Worm (Caenorhabditis elegans) whole organism, L4 larva: ENCODE data around the gene gcy-32.

Experiments used
- D1046.2 ChIP-seq: fragments of 200-800 bp; sonication (Bioruptor generic); IDR thresholded peaks from 2 replicates; pipeline ENCODE4 v1.3.6; 2022; ENCODE audit warnings: missing genetic modification characterization, missing compliant biosample characterization
- R02D3.7 ChIP-seq: fragments of 150-350 bp; sonication (generic microtip); optimal IDR thresholded peaks from 3 replicates; lab custom pipeline; 2014; ENCODE audit warnings: missing biosample characterization, missing genetic modification characterization
- Y105C5A.15 ChIP-seq: fragments of 200-800 bp; sonication (Bioruptor generic); IDR thresholded peaks from 2 replicates; pipeline ENCODE4 v1.3.6; 2022; ENCODE audit warnings: missing genetic modification characterization, missing compliant biosample characterization
- Y48G9A.11 ChIP-seq: fragments of 200-800 bp; sonication (Bioruptor generic); IDR thresholded peaks from 2 replicates; pipeline ENCODE4 v1.3.6; 2022; ENCODE audit warnings: missing genetic modification reagents, missing genetic modification characterization, missing compliant biosample characterization
- ZK546.5 ChIP-seq, 2 experiments: sonication (generic microtip); optimal IDR thresholded peaks; 2 replicates each; lab custom pipeline; 2017; ENCODE audit warnings: missing biosample characterization in 2 of 2, missing genetic modification characterization in 2 of 2
- aha-1 ChIP-seq: fragments of 150-350 bp; peaks from one replicate; lab custom pipeline; 2014; ENCODE audit warnings: missing biosample characterization, missing genetic modification characterization
- ceh-28 ChIP-seq: fragments of 150-350 bp; optimal IDR thresholded peaks from 2 replicates; lab custom pipeline; 2014; ENCODE audit warnings: missing biosample characterization, missing genetic modification reagents, missing genetic modification characterization
- ceh-32 ChIP-seq: sonication (generic microtip); optimal IDR thresholded peaks from 2 replicates; lab custom pipeline; 2016; ENCODE audit warnings: mild to moderate bottlenecking, missing genetic modification characterization, missing compliant biosample characterization; ENCODE audit not compliant: poor library complexity
- ceh-82 ChIP-seq: sonication (generic microtip); optimal IDR thresholded peaks from 2 replicates; lab custom pipeline; 2017; ENCODE audit warnings: missing biosample characterization, missing genetic modification characterization
- daf-16 ChIP-seq, 3 experiments: sonication (generic microtip); optimal IDR thresholded peaks; 2 replicates each; lab custom pipeline; 2016 to 2017; ENCODE audit warnings: missing genetic modification characterization in 3 of 3, missing genetic modification reagents in 3 of 3, mild to moderate bottlenecking in 2 of 3, missing compliant biosample characterization in 2 of 3, missing biosample characterization in 1 of 3, moderate library complexity in 1 of 3
- dmd-9 ChIP-seq: fragments of 200-800 bp; sonication (Bioruptor generic); IDR thresholded peaks from 2 replicates; pipeline ENCODE4 v1.3.6; 2022; ENCODE audit warnings: missing genetic modification reagents, missing genetic modification characterization, missing compliant biosample characterization
- duxl-1 ChIP-seq: sonication (generic microtip); optimal IDR thresholded peaks from 2 replicates; lab custom pipeline; 2016; ENCODE audit warnings: mild to moderate bottlenecking, missing genetic modification characterization, moderate library complexity, missing compliant biosample characterization; ENCODE audit not compliant: poor library complexity
- dve-1 ChIP-seq: sonication (generic microtip); optimal IDR thresholded peaks from 2 replicates; lab custom pipeline; 2017; ENCODE audit warnings: antibody characterized with exemption, mild to moderate bottlenecking, missing genetic modification characterization, missing compliant biosample characterization; ENCODE audit not compliant: insufficient read depth
- hif-1 ChIP-seq, 2 experiments: sonication (generic microtip); optimal IDR thresholded peaks; 2 replicates each; lab custom pipeline; 2016 to 2017; ENCODE audit warnings: missing compliant biosample characterization in 2 of 2, missing genetic modification characterization in 2 of 2, missing genetic modification reagents in 2 of 2, missing genotype in 2 of 2, mild to moderate bottlenecking in 1 of 2
- hlh-11 ChIP-seq: fragments of 200-800 bp; sonication (Bioruptor generic); optimal IDR thresholded peaks from 2 replicates; lab custom pipeline; 2018; ENCODE audit warnings: mild to moderate bottlenecking, missing genetic modification characterization, missing compliant biosample characterization
- hmg-1.1 ChIP-seq: fragments of 200-800 bp; sonication (Bioruptor generic); IDR thresholded peaks from 2 replicates; pipeline ENCODE4 v1.3.6; 2022; ENCODE audit warnings: missing genetic modification reagents, missing genetic modification characterization, missing compliant biosample characterization
- lir-3 ChIP-seq: sonication (generic microtip); optimal IDR thresholded peaks from 2 replicates; lab custom pipeline; 2016; ENCODE audit warnings: mild to moderate bottlenecking, missing genetic modification characterization, missing compliant biosample characterization
- lsy-2 ChIP-seq, 2 experiments: fragments of 150-350 bp in 1 of 2; sonication (generic microtip) in 1 of 2; optimal IDR thresholded peaks; 2 replicates each; lab custom pipeline; 2014 to 2017; ENCODE audit warnings: missing biosample characterization in 2 of 2, missing genetic modification characterization in 2 of 2
- madf-9 ChIP-seq: fragments of 200-800 bp; sonication (Bioruptor generic); conservative IDR thresholded peaks from 2 replicates; pipeline ENCODE4 v1.3.6; 2022; ENCODE audit warnings: missing genetic modification reagents, missing genetic modification characterization, missing compliant biosample characterization
- mdt-29 ChIP-seq: fragments of 200-800 bp; sonication (Bioruptor generic); IDR thresholded peaks from 2 replicates; pipeline ENCODE4 v1.3.6; 2022; ENCODE audit warnings: missing genetic modification reagents, missing genetic modification characterization, missing compliant biosample characterization
- nhr-28 ChIP-seq: fragments of 150-350 bp; optimal IDR thresholded peaks from 2 replicates; lab custom pipeline; 2014; ENCODE audit warnings: missing biosample characterization, missing genetic modification characterization
- nhr-41 ChIP-seq: fragments of 200-800 bp; sonication (Bioruptor generic); IDR thresholded peaks from 2 replicates; pipeline ENCODE4 v1.3.6; 2022; ENCODE audit warnings: missing genetic modification reagents, missing genetic modification characterization, missing compliant biosample characterization
- nhr-42 ChIP-seq: fragments of 200-800 bp; sonication (Bioruptor generic); IDR thresholded peaks from 2 replicates; pipeline ENCODE4 v1.3.6; 2022; ENCODE audit warnings: missing genetic modification characterization, missing compliant biosample characterization
- nhr-6 ChIP-seq: fragments of 150-350 bp; optimal IDR thresholded peaks from 2 replicates; lab custom pipeline; 2014; ENCODE audit warnings: missing biosample characterization, missing genetic modification characterization
- nhr-76 ChIP-seq: fragments of 150-350 bp; optimal IDR thresholded peaks from 2 replicates; lab custom pipeline; 2014; ENCODE audit warnings: missing biosample characterization, missing genetic modification characterization
- nhr-77 ChIP-seq: fragments of 150-350 bp; optimal IDR thresholded peaks from 2 replicates; lab custom pipeline; 2014; ENCODE audit warnings: missing biosample characterization, missing genetic modification characterization
- pha-4 ChIP-seq, 2 experiments: fragments of 150-350 bp in 1 of 2; fragments of 200-800 bp in 1 of 2; sonication (Bioruptor generic) in 1 of 2; IDR thresholded peaks in 1 of 2; optimal IDR thresholded peaks in 1 of 2; 2 replicates each; pipeline versions ENCODE4 v1.3.6 to Lab custom; 2014 to 2022; ENCODE audit warnings: missing genetic modification characterization in 2 of 2, missing genetic modification reagents in 2 of 2, missing biosample characterization in 1 of 2, missing compliant biosample characterization in 1 of 2
- php-3 ChIP-seq: fragments of 200-800 bp; sonication (Bioruptor generic); IDR thresholded peaks from 2 replicates; pipeline ENCODE4 v1.3.6; 2022; ENCODE audit warnings: missing genetic modification reagents, missing genetic modification characterization, missing compliant biosample characterization
- sdz-12 ChIP-seq: fragments of 200-800 bp; sonication (Bioruptor generic); optimal IDR thresholded peaks from 2 replicates; lab custom pipeline; 2018; ENCODE audit warnings: mild to moderate bottlenecking, missing genetic modification characterization, missing compliant biosample characterization
- skn-1 ChIP-seq: fragments of 150-350 bp; optimal IDR thresholded peaks from 2 replicates; lab custom pipeline; 2014; ENCODE audit warnings: missing biosample characterization, missing genetic modification characterization
- tag-97 ChIP-seq: fragments of 200-800 bp; sonication (Bioruptor generic); IDR thresholded peaks from 2 replicates; pipeline ENCODE4 v1.3.6; 2022; ENCODE audit warnings: missing genetic modification characterization, missing compliant biosample characterization
- unc-130 ChIP-seq: sonication (generic microtip); optimal IDR thresholded peaks from 2 replicates; lab custom pipeline; 2016; ENCODE audit warnings: missing genetic modification reagents, missing genetic modification characterization, missing compliant biosample characterization
- unc-62 ChIP-seq, 3 experiments: fragments of 150-350 bp in 1 of 3; sonication (generic microtip); optimal IDR thresholded peaks in 2 of 3; peaks in 1 of 3; 1 replicate in 1 of 3; 2 replicates in 2 of 3; lab custom pipeline; 2014 to 2017; ENCODE audit warnings: missing biosample characterization in 3 of 3, missing genetic modification characterization in 3 of 3, missing genetic modification reagents in 3 of 3, missing genotype in 1 of 3
- zag-1 ChIP-seq: fragments of 150-350 bp; optimal IDR thresholded peaks from 2 replicates; lab custom pipeline; 2014; ENCODE audit warnings: missing biosample characterization, missing genetic modification characterization
- zfp-3 ChIP-seq: fragments of 200-800 bp; sonication (Bioruptor generic); conservative IDR thresholded peaks from 2 replicates; pipeline ENCODE4 v1.3.6; 2022; ENCODE audit warnings: missing genetic modification reagents, missing genetic modification characterization, missing compliant biosample characterization

The gcy-32 gene

DNA sequence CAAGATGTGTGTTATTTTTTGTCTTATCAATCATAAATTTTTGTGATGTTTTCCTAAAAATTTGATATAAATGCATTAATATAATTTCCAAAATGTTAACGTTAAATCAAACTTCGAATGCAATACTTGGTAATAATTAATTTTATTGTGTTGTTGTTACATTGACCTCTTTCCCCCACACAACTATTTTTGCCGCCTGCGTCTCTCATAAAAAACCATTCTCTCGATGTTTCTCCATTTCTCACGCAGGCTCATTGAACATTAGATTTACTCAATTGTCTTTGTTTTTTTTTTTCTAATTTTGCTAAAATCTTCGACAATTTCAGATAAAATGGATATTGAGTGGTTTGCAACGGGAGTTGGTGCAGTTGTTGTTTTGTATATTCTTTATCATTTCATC is 9.1 kb downstream of the gcy-32 start, which contains the start of gene stdh-1:
Gene stdh-1 (plus strand): TSS at position 327 of the 400 bp plus-strand sequence.
- TF ChIP-seq tag-97 (GFP tag; lab: Robert Waterston, UW) (no peak), nhr-41 (GFP tag; lab: Robert Waterston, UW) (no peak), hif-1 (tag; optimal IDR thresholded peaks at IDR 0.05; lab: Kevin White, UChicago) (peak in 1 of 2 experiments; percentile 30), unc-130 (GFP tag; lab: Kevin White, UChicago) (no peak), hlh-11 (tag; lab: Kevin White, UChicago) (peak; percentile 22), nhr-6 (tag; lab: Kevin White, UChicago) (peak; percentile 9), daf-16 (GFP tag; optimal IDR thresholded peaks at IDR 0.05; lab: Kevin White, UChicago) (no peak), daf-16 (tag; optimal IDR thresholded peaks at IDR 0.05; lab: Kevin White, UChicago) (peak; percentile 76), php-3 (peak; percentile 47; the same call in 1 of the 2 replicates), nhr-28 (peak; percentile 24), madf-9 (GFP tag; lab: Robert Waterston, UW) (no peak), aha-1 (tag; lab: Kevin White, UChicago) (peak; percentile 20), lsy-2 (tag; optimal IDR thresholded peaks at IDR 0.05; lab: Kevin White, UChicago) (no peak), dve-1 (tag; lab: Kevin White, UChicago) (peak; percentile 8)

DNA sequence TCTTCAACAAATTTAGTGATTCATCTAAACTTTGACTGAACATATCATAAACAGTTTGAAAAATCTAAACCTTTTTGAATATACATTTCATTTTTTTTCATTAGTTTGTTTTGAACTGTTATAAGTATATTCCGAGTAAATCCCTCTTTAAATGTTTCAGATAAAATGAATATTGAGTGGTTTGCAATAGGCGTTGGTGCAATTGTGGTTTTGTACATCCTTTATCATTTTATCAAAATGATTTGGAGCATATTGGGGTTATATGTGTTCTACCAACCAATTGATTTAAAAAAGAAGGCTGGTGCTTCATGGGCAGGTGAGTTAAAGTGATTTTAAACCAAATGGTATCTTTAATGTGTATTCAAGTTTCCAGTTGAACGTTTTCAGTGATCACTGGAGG is 10.8 kb downstream of the gcy-32 start, which contains the start of gene stdh-3:
Gene stdh-3 (plus strand): TSS at position 166 of the 400 bp plus-strand sequence.
- peak in 1 of 2 experiments; percentile 93 for TF ChIP-seq unc-62 (GFP tag; optimal IDR thresholded peaks at IDR 0.05 in 1 of 2; lab: Kevin White, UChicago)
- no peak for TF ChIP-seq unc-62 (tag; optimal IDR thresholded peaks at IDR 0.05; lab: Kevin White, UChicago)
- no peak for TF ChIP-seq zag-1 (tag; lab: Kevin White, UChicago)
- TF ChIP-seq, all 104 proteins: peak for 1

DNA sequence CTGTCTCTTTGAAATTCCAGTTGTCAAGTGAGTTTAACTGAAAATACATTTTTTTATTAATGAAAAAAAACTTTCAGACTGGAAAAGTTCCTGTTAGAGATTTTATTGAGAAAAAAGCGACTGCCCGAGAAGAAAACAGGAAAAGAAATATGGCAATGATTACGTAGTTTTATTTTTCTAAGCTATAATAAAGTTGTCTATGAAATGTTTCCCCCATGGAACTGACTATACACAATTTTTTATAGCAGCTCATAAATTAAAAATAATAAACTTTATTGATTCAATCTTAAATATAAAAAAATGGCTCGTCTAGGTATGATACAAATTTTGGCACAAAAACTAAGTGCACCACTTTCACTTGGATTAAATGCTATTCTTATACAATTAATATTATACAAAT is 12.8 kb downstream of the gcy-32 start, which contains the start of gene C06B3.1:
Gene C06B3.1 (plus strand): TSS at position 301 of the 400 bp plus-strand sequence.
- TF ChIP-seq Y105C5A.15 = no peak
- no peak for TF ChIP-seq nhr-77 (tag; lab: Kevin White, UChicago)
- TF ChIP-seq D1046.2 (GFP tag; lab: Robert Waterston, UW) = no peak
- no peak for TF ChIP-seq hmg-1.1 (GFP tag; lab: Robert Waterston, UW)
- no peak for TF ChIP-seq mdt-29
- no peak for TF ChIP-seq nhr-42 (GFP tag; lab: Robert Waterston, UW)
- no peak for TF ChIP-seq lir-3
- no peak for TF ChIP-seq nhr-6 (tag; lab: Kevin White, UChicago)

DNA sequence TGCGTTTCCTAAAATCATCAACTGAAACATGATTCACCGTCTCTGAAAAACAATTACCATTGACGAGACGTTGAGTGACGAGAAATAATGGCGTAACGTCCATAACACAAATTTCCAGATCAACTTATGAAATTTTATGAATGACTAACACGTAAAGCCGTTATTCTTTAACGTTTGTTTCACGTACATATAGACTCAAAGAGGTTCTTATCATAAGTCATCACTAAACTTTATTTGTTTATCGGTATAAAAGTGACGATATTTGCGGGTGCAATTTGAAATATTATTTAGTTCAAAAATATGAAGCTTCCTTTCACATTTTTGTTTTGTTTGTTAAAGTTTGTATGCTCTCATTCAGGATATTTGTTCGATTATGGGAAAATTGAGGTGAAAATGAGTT is 16.1 kb downstream of the gcy-32 start, which contains the start of gene oac-3:
Gene oac-3 (plus strand): TSS at position 301 of the 400 bp plus-strand sequence.
- TF ChIP-seq hlh-11 (tag; lab: Kevin White, UChicago) (no peak), ceh-32 (no peak), ceh-82 (tag; lab: Kevin White, UChicago) (no peak), zfp-3 (GFP tag; lab: Robert Waterston, UW) (no peak), skn-1 (tag; lab: Kevin White, UChicago) (no peak), dmd-9 (no peak), ceh-28 (no peak), pha-4 (GFP tag; IDR thresholded peaks at IDR 0.05; lab: Robert Waterston, UW) (no peak), pha-4 (tag; optimal IDR thresholded peaks at IDR 0.05; lab: Kevin White, UChicago) (no peak), sdz-12 (GFP tag; lab: Kevin White, UChicago) (no peak), Y105C5A.15 (no peak), zag-1 (tag; lab: Kevin White, UChicago) (no peak), nhr-76 (tag; lab: Kevin White, UChicago) (no peak), ZK546.5 (tag; optimal IDR thresholded peaks at IDR 0.05; lab: Kevin White, UChicago) (no peak), R02D3.7 (no peak), tag-97 (GFP tag; lab: Robert Waterston, UW) (no peak), Y48G9A.11 (GFP tag; lab: Robert Waterston, UW) (no peak), duxl-1 (tag; lab: Kevin White, UChicago) (no peak)
